Worm (Caenorhabditis elegans): ENCODE measurements around the gene lmtr-3.

DNA sequence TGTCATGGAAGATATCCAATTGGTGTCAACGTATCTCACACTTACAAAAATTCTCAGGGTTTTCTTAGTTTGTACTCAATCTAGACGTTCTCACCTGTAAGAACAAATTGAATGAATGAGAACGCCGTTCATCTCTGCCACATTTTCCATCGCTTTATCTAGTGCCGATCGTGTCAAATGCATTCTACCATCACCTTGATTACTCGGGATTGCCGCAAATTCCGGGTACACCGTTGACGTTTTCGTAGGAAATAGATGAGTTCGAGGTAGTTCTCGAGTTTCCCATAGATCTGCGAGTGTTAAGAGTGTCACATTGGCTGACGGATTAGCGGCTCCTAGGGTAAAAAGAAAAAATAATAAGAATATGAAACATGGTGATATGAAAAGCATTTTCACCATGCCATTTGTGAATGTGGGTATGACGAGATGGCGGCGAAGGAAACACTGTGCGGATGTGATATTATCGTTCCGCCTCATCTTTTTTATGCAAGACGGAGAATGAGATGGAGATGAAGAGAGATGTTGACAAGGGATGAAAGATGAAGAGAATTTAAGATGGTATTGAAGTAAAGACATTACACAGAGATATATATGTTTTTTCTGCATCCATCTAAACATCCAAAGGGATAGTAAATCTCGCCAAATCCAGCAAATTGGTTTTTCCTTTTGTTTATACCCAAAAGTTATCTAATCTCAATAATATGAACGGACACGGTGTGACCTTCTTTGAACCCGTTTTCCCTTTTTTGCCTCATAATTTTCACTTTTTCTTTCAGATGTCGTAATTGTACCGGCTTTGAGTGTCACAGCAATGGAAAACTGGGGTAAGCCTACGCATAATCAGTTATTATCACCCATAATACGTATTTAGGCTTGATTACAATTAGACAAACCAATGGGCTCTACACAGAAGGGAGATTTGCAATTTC, 30.6 kb upstream of the lmtr-3 start, which contains the start of gene lact-8:
- no peak for TF ChIP-seq W03F9.2 (tag; optimal IDR thresholded peaks at IDR 0.05)
- no peak for TF ChIP-seq him-1 (tag; optimal IDR thresholded peaks at IDR 0.05)
- no peak for TF ChIP-seq dao-5 (tag; optimal IDR thresholded peaks at IDR 0.05)

All from whole organism, L4/young adult.